Fruit fly (Drosophila melanogaster) S2 (cell line): ENCODE data around the gene Rga.

Experiments used
- CG8478 ChIP-seq: fragments of >200 bp; optimal IDR thresholded peaks from 2 replicates; lab custom pipeline; 2018
- CTCF ChIP-seq, 2 experiments: fragments of >200 bp; optimal IDR thresholded peaks; 2 replicates each; lab custom pipeline; 2018

dm6 chr3R:5622985-5623630, 10.2 kb upstream of the Rga start:
- TF ChIP-seq CTCF (optimal IDR thresholded peaks at IDR 0.05; lab: Kevin White, UChicago) (no peak), CG8478 (no peak)
